Fruit fly (Drosophila melanogaster): ENCODE results near the gene dsh.

The dsh gene

dm6 chrX:11389494-11390447, 34.1 kb downstream of the dsh start (continued):
- TF ChIP-seq trem (tag; optimal IDR thresholded peaks at IDR 0.05), result peak; percentile 47
- no peak for TF ChIP-seq CG7357 (GFP tag; IDR thresholded peaks at IDR 0.05)
- TF ChIP-seq knrl (GFP tag; IDR thresholded peaks at IDR 0.05; ENCODE audit: partially characterized antibody), result peak; percentile 58
- TF ChIP-seq CG31388 (GFP tag; optimal IDR thresholded peaks at IDR 0.05), result no peak
- TF ChIP-seq Hsf (GFP tag; optimal IDR thresholded peaks at IDR 0.05), result no peak
- TF ChIP-seq CG16813 (GFP tag; IDR thresholded peaks at IDR 0.05; ENCODE audit: partially characterized antibody), result peak; percentile 70
- peak; percentile 76 for TF ChIP-seq yki (optimal IDR thresholded peaks at IDR 0.05)
- TF ChIP-seq Atf-2 (GFP tag; optimal IDR thresholded peaks at IDR 0.05), result no peak
- TF ChIP-seq stwl (tag; optimal IDR thresholded peaks at IDR 0.05), result peak; percentile 70
- no peak for TF ChIP-seq CG3847 (GFP tag; IDR thresholded peaks at IDR 0.05)
- no peak for TF ChIP-seq E2f1 (GFP tag; IDR thresholded peaks at IDR 0.05)
- 0 out of 3 replicates have a peak, but pooled peaks have one; percentile 30 for TF ChIP-seq so (GFP tag; IDR thresholded peaks at IDR 0.05)
- no peak for TF ChIP-seq Drgx (GFP tag; IDR thresholded peaks at IDR 0.05)
- TF ChIP-seq bsh (GFP tag; optimal IDR thresholded peaks at IDR 0.05), result peak in 1 of 2 experiments; percentile 43
- TF ChIP-seq Eip74EF (GFP tag; optimal IDR thresholded peaks at IDR 0.05), result peak in 1 of 2 experiments; percentile 45
- no peak for TF ChIP-seq fd102C (GFP tag; optimal IDR thresholded peaks at IDR 0.05)
- no peak for TF ChIP-seq CG6689 (GFP tag; IDR thresholded peaks at IDR 0.05)
- no peak for TF ChIP-seq CG17802 (tag; optimal IDR thresholded peaks at IDR 0.05)
- TF ChIP-seq CG4617 (GFP tag; optimal IDR thresholded peaks at IDR 0.05; ENCODE audit: borderline replicate concordance), result peak; percentile 49
- TF ChIP-seq bbx (GFP tag; IDR thresholded peaks at IDR 0.05; ENCODE audit: partially characterized antibody), result peak; percentile 81
- 0 out of 2 replicates have a peak, but pooled peaks have one; percentile 37 for TF ChIP-seq crol (GFP tag; IDR thresholded peaks at IDR 0.05)
- TF ChIP-seq Adf1 (GFP tag; IDR thresholded peaks at IDR 0.05), result peak; percentile 82
- peak; percentile 54 for TF ChIP-seq Med (GFP tag)
- peak; percentile 65 for TF ChIP-seq BEAF-32 (GFP tag; optimal IDR thresholded peaks at IDR 0.05)
- TF ChIP-seq cwo (GFP tag; optimal IDR thresholded peaks at IDR 0.05), result no peak
- no peak for TF ChIP-seq emc (GFP tag; optimal IDR thresholded peaks at IDR 0.05)
- TF ChIP-seq fd96Cb (tag; optimal IDR thresholded peaks at IDR 0.05), result no peak
- TF ChIP-seq tx (GFP tag; optimal IDR thresholded peaks at IDR 0.05), result no peak
- TF ChIP-seq CG6813 (GFP tag; optimal IDR thresholded peaks at IDR 0.05), result no peak
- peak; percentile 14 for TF ChIP-seq CG18599 (GFP tag; optimal IDR thresholded peaks at IDR 0.05)
- TF ChIP-seq ind (GFP tag; optimal IDR thresholded peaks at IDR 0.05), result no peak
- TF ChIP-seq CG8290 (GFP tag; optimal IDR thresholded peaks at IDR 0.05), result no peak
- no peak for TF ChIP-seq CG8290 (tag; optimal IDR thresholded peaks at IDR 0.05)
- peak; percentile 17 for TF ChIP-seq CG10267 (tag; optimal IDR thresholded peaks at IDR 0.05)
- TF ChIP-seq YL-1 (GFP tag; optimal IDR thresholded peaks at IDR 0.05), result no peak
- TF ChIP-seq Pdp1 (GFP tag; optimal IDR thresholded peaks at IDR 0.05), result peak in 1 of 2 experiments; percentile 7
- TF ChIP-seq CG15479 (GFP tag; optimal IDR thresholded peaks at IDR 0.05), result peak; percentile 13
- TF ChIP-seq Dp (GFP tag; optimal IDR thresholded peaks at IDR 0.05), result peak; percentile 18
- TF ChIP-seq CG14860 (GFP tag; IDR thresholded peaks at IDR 0.05; ENCODE audit: partially characterized antibody), result peak; percentile 83
- peak; percentile 87 to 91 for TF ChIP-seq Trl (optimal IDR thresholded peaks at IDR 0.05)
- peak; percentile 30 for TF ChIP-seq Trl (GFP tag; optimal IDR thresholded peaks at IDR 0.05)
- peak; percentile 36 for TF ChIP-seq pzg (GFP tag; optimal IDR thresholded peaks at IDR 0.05)
- TF ChIP-seq CG6791 (GFP tag; IDR thresholded peaks at IDR 0.05; ENCODE audit: partially characterized antibody), result peak; percentile 70
- peak; percentile 16 for TF ChIP-seq CG5180 (GFP tag; optimal IDR thresholded peaks at IDR 0.05)
- TF ChIP-seq Hmr (GFP tag; optimal IDR thresholded peaks at IDR 0.05), result peak; percentile 13
- TF ChIP-seq mld (GFP tag; IDR thresholded peaks at IDR 0.05; ENCODE audit: partially characterized antibody), result peak; percentile 65; the same call in 1 of the 3 replicates
- no peak for TF ChIP-seq CG34376 (GFP tag; optimal IDR thresholded peaks at IDR 0.05)

Measured in whole organism, embryonic.